Fruit fly (Drosophila melanogaster): ENCODE results near the gene eIF1A.
A peak's percentile ranks its signal among the peaks of the same experiment; 100 is the strongest.

The eIF1A gene

DNA sequence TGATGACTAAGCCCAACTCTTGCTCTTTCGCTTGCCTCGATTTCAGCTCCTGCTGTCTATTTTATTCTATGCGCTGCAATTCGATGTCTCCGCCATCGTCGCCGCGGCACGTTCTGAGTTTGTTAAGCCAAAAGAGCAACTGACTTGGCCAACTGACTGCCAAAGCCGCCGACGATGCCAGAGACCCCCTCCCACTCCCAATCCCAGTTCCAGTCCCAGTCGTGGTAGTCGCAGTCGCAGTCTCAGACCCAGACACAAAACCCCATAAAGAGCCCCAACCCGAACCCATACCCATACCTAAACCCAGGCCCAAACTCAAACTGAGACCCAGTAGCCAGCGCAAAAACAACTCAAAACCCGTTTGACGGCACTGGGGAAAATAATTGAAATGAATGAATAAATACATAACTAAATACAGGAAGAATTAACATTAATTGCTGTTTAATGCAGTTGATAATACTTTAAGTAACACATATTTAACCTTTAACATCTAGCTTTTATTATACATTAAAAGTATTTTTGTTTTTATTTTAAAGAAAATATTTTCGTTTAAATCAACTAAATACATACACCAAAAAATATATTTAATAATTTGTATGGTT is 36.4 kb downstream of the eIF1A start (continued):
- no peak for TF ChIP-seq CG7839 (tag; optimal IDR thresholded peaks at IDR 0.05)
- no peak for TF ChIP-seq Nf-YB (GFP tag; optimal IDR thresholded peaks at IDR 0.05)
- TF ChIP-seq CG6689 (GFP tag; IDR thresholded peaks at IDR 0.05) = peak; percentile 70; the same call in 1 of the 2 replicates
- no peak for TF ChIP-seq CG10565 (GFP tag; optimal IDR thresholded peaks at IDR 0.05)
- TF ChIP-seq ato (GFP tag; IDR thresholded peaks at IDR 0.05; ENCODE audit: partially characterized antibody) = no peak
- no peak for TF ChIP-seq CG6854 (GFP tag; optimal IDR thresholded peaks at IDR 0.05)
- TF ChIP-seq dati (GFP tag; IDR thresholded peaks at IDR 0.05) = no peak
- TF ChIP-seq mirr (GFP tag; optimal IDR thresholded peaks at IDR 0.05) = no peak
- no peak for TF ChIP-seq CG1832 (GFP tag; optimal IDR thresholded peaks at IDR 0.05)
- peak; percentile 80; the same call in 2 of the 4 replicates for TF ChIP-seq chinmo (GFP tag; IDR thresholded peaks at IDR 0.05; ENCODE audit: partially characterized antibody)
- TF ChIP-seq Fer2 (tag; optimal IDR thresholded peaks at IDR 0.05) = no peak
- no peak for TF ChIP-seq insv (GFP tag; optimal IDR thresholded peaks at IDR 0.05)
- no peak for TF ChIP-seq CG30403 (GFP tag; optimal IDR thresholded peaks at IDR 0.05)
- TF ChIP-seq zf30C (GFP tag; optimal IDR thresholded peaks at IDR 0.05) = no peak
- peak; percentile 2 for TF ChIP-seq lilli (GFP tag; optimal IDR thresholded peaks at IDR 0.05)
- TF ChIP-seq nmo (GFP tag; optimal IDR thresholded peaks at IDR 0.05) = peak; percentile 68
- TF ChIP-seq CG9876 (GFP tag; optimal IDR thresholded peaks at IDR 0.05) = no peak
- no peak for TF ChIP-seq CG13894 (tag; optimal IDR thresholded peaks at IDR 0.05)
- no peak for TF ChIP-seq CG4424 (GFP tag; optimal IDR thresholded peaks at IDR 0.05)
- no peak for TF ChIP-seq CG7928 (GFP tag; optimal IDR thresholded peaks at IDR 0.05)
- no peak for TF ChIP-seq CG18599 (GFP tag; optimal IDR thresholded peaks at IDR 0.05)
- TF ChIP-seq tup (GFP tag; optimal IDR thresholded peaks at IDR 0.05) = no peak
- TF ChIP-seq fd3F (GFP tag; optimal IDR thresholded peaks at IDR 0.05) = no peak
- TF ChIP-seq CG12769 (tag; optimal IDR thresholded peaks at IDR 0.05) = peak; percentile 95
- no peak for TF ChIP-seq CG10462 (GFP tag; optimal IDR thresholded peaks at IDR 0.05)
- no peak for TF ChIP-seq fru (optimal IDR thresholded peaks at IDR 0.05)
- no peak for TF ChIP-seq Fer3 (tag; optimal IDR thresholded peaks at IDR 0.05)
- TF ChIP-seq CG10366 (GFP tag; IDR thresholded peaks at IDR 0.05) = no peak
- no peak for TF ChIP-seq CG15073 (GFP tag; optimal IDR thresholded peaks at IDR 0.05)
- TF ChIP-seq CG10959 (GFP tag; IDR thresholded peaks at IDR 0.05) = no peak
- no peak for TF ChIP-seq cg (GFP tag; optimal IDR thresholded peaks at IDR 0.05)
- TF ChIP-seq cato (GFP tag; optimal IDR thresholded peaks at IDR 0.05; ENCODE audit: borderline replicate concordance) = no peak
- TF ChIP-seq pum (GFP tag; optimal IDR thresholded peaks at IDR 0.05) = no peak
- TF ChIP-seq ranshi (GFP tag; IDR thresholded peaks at IDR 0.05) = no peak
- no peak for TF ChIP-seq sqz (GFP tag; optimal IDR thresholded peaks at IDR 0.05)
- no peak for TF ChIP-seq D19B (GFP tag; optimal IDR thresholded peaks at IDR 0.05)
- no peak for TF ChIP-seq Rx (GFP tag; IDR thresholded peaks at IDR 0.05)
- no peak for TF ChIP-seq knrl (GFP tag; IDR thresholded peaks at IDR 0.05; ENCODE audit: partially characterized antibody)
- no peak for TF ChIP-seq klu (GFP tag; IDR thresholded peaks at IDR 0.05)
- TF ChIP-seq CG3726 (GFP tag; IDR thresholded peaks at IDR 0.05) = no peak
- no peak for TF ChIP-seq Atf3 (GFP tag; optimal IDR thresholded peaks at IDR 0.05)
- TF ChIP-seq CG6654 (GFP tag; optimal IDR thresholded peaks at IDR 0.05) = no peak
- no peak for TF ChIP-seq Hr78 (GFP tag; optimal IDR thresholded peaks at IDR 0.05)
- TF ChIP-seq CG15269 (tag; optimal IDR thresholded peaks at IDR 0.05) = no peak
- TF ChIP-seq ind (GFP tag; optimal IDR thresholded peaks at IDR 0.05) = no peak
- TF ChIP-seq CG1529 (GFP tag; optimal IDR thresholded peaks at IDR 0.05) = no peak
- TF ChIP-seq CG32532 (GFP tag; IDR thresholded peaks at IDR 0.05) = 0 out of 2 replicates have a peak, but pooled peaks have one; percentile 15
- no peak for TF ChIP-seq cwo (GFP tag; optimal IDR thresholded peaks at IDR 0.05)
- no peak for TF ChIP-seq CG1647 (GFP tag; optimal IDR thresholded peaks at IDR 0.05)
- TF ChIP-seq CG9817 (tag; optimal IDR thresholded peaks at IDR 0.05) = no peak
